Fruit fly (Drosophila melanogaster) whole organism, embryonic: ENCODE measurements around the gene CG46456.

Experiments
- Antp ChIP-seq: fragments of 200-800 bp; sonication (Bioruptor generic); optimal IDR thresholded peaks from 3 replicates; lab custom pipeline; 2016; ENCODE audit warnings: missing biosample characterization, missing genetic modification characterization
- CG10209 ChIP-seq: fragments of 200-800 bp; sonication (Bioruptor generic); optimal IDR thresholded peaks from 3 replicates; lab custom pipeline; 2017; ENCODE audit warnings: missing biosample characterization, mild to moderate bottlenecking, missing genetic modification characterization, missing genetic modification reagents
- CG12659 ChIP-seq: fragments of 200-800 bp; sonication (Bioruptor generic); optimal IDR thresholded peaks from 3 replicates; lab custom pipeline; 2017; ENCODE audit warnings: mild to moderate bottlenecking, missing biosample characterization, missing genetic modification reagents, missing genetic modification characterization
- CG12942 ChIP-seq: fragments of 200-800 bp; sonication (Bioruptor generic); optimal IDR thresholded peaks from 3 replicates; lab custom pipeline; 2016; ENCODE audit warnings: missing biosample characterization, missing genetic modification characterization
- CG14860 ChIP-seq: fragments of 200-800 bp; sonication (Bioruptor generic); IDR thresholded peaks from 3 replicates; pipeline ENCODE4 v1.3.6; 2022; ENCODE audit warnings: missing biosample characterization, missing genetic modification characterization; ENCODE audit not compliant: partially characterized antibody
- CG15479 ChIP-seq: fragments of 200-800 bp; sonication (Bioruptor generic); optimal IDR thresholded peaks from 3 replicates; lab custom pipeline; 2019; ENCODE audit warnings: missing biosample characterization, mild to moderate bottlenecking, missing genetic modification characterization, moderate library complexity
- CG1603 ChIP-seq: fragments of 200-800 bp; sonication (Bioruptor generic); optimal IDR thresholded peaks from 2 replicates; lab custom pipeline; 2019; ENCODE audit warnings: missing biosample characterization, mild to moderate bottlenecking, missing genetic modification characterization, moderate library complexity
- CG18262 ChIP-seq: fragments of 200-800 bp; optimal IDR thresholded peaks from 3 replicates; lab custom pipeline; 2019; ENCODE audit warnings: missing biosample characterization, mild to moderate bottlenecking, missing genetic modification characterization, moderate library complexity
- CG2712 ChIP-seq: fragments of 200-800 bp; optimal IDR thresholded peaks from 3 replicates; lab custom pipeline; 2019; ENCODE audit warnings: missing biosample characterization, mild to moderate bottlenecking, missing genetic modification characterization, moderate library complexity
- CG30431 ChIP-seq: fragments of 200-800 bp; sonication (Bioruptor generic); optimal IDR thresholded peaks from 2 replicates; lab custom pipeline; 2017; ENCODE audit warnings: missing biosample characterization, missing genetic modification characterization
- CG34422 ChIP-seq: fragments of 200-800 bp; sonication (Bioruptor generic); IDR thresholded peaks from 3 replicates; pipeline ENCODE4 v1.3.6; 2022; ENCODE audit warnings: missing biosample characterization, missing genetic modification characterization
- CG8359 ChIP-seq: fragments of 200-800 bp; sonication (Bioruptor generic); optimal IDR thresholded peaks from 2 replicates; lab custom pipeline; 2017; ENCODE audit warnings: missing biosample characterization, mild to moderate bottlenecking, missing genetic modification characterization, borderline replicate concordance
- CG9797 ChIP-seq: fragments of 200-800 bp; sonication (Bioruptor generic); optimal IDR thresholded peaks from 3 replicates; lab custom pipeline; 2018; ENCODE audit warnings: missing biosample characterization, mild to moderate bottlenecking, missing genetic modification characterization
- CG9817 ChIP-seq: fragments of 200-800 bp; sonication (Bioruptor generic); optimal IDR thresholded peaks from 2 replicates; lab custom pipeline; 2018; ENCODE audit warnings: missing biosample characterization, mild to moderate bottlenecking, missing genetic modification characterization, moderate library complexity
- Doc2 ChIP-seq: fragments of 200-800 bp; sonication (Bioruptor generic); IDR thresholded peaks from 2 replicates; pipeline ENCODE4 v1.3.6; 2022; ENCODE audit warnings: missing biosample characterization, missing genetic modification characterization
- Dp ChIP-seq: fragments of 200-800 bp; sonication (Bioruptor generic); optimal IDR thresholded peaks from 2 replicates; lab custom pipeline; 2018; ENCODE audit warnings: missing biosample characterization, mild to moderate bottlenecking, missing genetic modification characterization, moderate library complexity
- Gsc ChIP-seq: fragments of 200-800 bp; sonication (Bioruptor generic); IDR thresholded peaks from 2 replicates; pipeline ENCODE4 v1.3.6; 2022; ENCODE audit warnings: missing biosample characterization, missing genetic modification characterization
- HLH4C ChIP-seq: fragments of 200-800 bp; sonication (Bioruptor generic); IDR thresholded peaks from 3 replicates; pipeline ENCODE4 v1.3.6; 2022; ENCODE audit warnings: missing biosample characterization, missing genetic modification characterization; ENCODE audit not compliant: partially characterized antibody
- Hey ChIP-seq: fragments of 200-800 bp; sonication (Bioruptor generic); optimal IDR thresholded peaks from 3 replicates; lab custom pipeline; 2018; ENCODE audit warnings: missing biosample characterization, mild to moderate bottlenecking, missing genetic modification characterization
- HmgZ ChIP-seq: fragments of 200-800 bp; sonication (Bioruptor generic); optimal IDR thresholded peaks from 2 replicates; lab custom pipeline; 2018; ENCODE audit warnings: missing biosample characterization, mild to moderate bottlenecking, missing genetic modification characterization
- Meics ChIP-seq: fragments of 200-800 bp; sonication (Bioruptor generic); optimal IDR thresholded peaks from 2 replicates; lab custom pipeline; 2017; ENCODE audit warnings: missing biosample characterization, mild to moderate bottlenecking, missing genetic modification characterization
- NC2β ChIP-seq: fragments of 200-800 bp; sonication (Bioruptor generic); optimal IDR thresholded peaks from 2 replicates; lab custom pipeline; 2016; ENCODE audit warnings: missing biosample characterization, missing genetic modification characterization
- Pdp1 ChIP-seq, 2 experiments: fragments of 200-800 bp; sonication (Bioruptor generic); optimal IDR thresholded peaks; 3 replicates each; lab custom pipeline; 2016; ENCODE audit warnings: missing biosample characterization in 2 of 2, missing genetic modification characterization in 2 of 2, mild to moderate bottlenecking in 1 of 2, moderate library complexity in 1 of 2
- Ptx1 ChIP-seq: fragments of 200-800 bp; sonication (Bioruptor generic); IDR thresholded peaks from 2 replicates; pipeline ENCODE4 v1.3.6; 2022; ENCODE audit warnings: missing biosample characterization, missing genetic modification characterization
- Rfx ChIP-seq: fragments of 200-800 bp; sonication (Bioruptor generic); IDR thresholded peaks from 2 replicates; pipeline ENCODE4 v1.3.6; 2022; ENCODE audit warnings: missing biosample characterization, missing genetic modification characterization
- Scr ChIP-seq: fragments of 200-800 bp; sonication (Bioruptor generic); IDR thresholded peaks from 2 replicates; pipeline ENCODE4 v1.3.6; 2022; ENCODE audit warnings: missing biosample characterization, missing genetic modification characterization; ENCODE audit not compliant: partially characterized antibody
- Sin3A ChIP-seq: fragments of >200 bp; optimal IDR thresholded peaks from 2 replicates; lab custom pipeline; 2018
- Sry-δ ChIP-seq: fragments of 200-800 bp; sonication (Bioruptor generic); optimal IDR thresholded peaks from 2 replicates; lab custom pipeline; 2016; ENCODE audit warnings: missing biosample characterization, missing genetic modification characterization
- TFAM ChIP-seq: fragments of 200-800 bp; sonication (Bioruptor generic); optimal IDR thresholded peaks from 2 replicates; lab custom pipeline; 2017; ENCODE audit warnings: missing biosample characterization, missing genetic modification characterization, inconsistent platforms
- Trl ChIP-seq, 3 experiments: fragments of >200 bp in 2 of 3; fragments of 200-800 bp in 1 of 3; sonication (Bioruptor generic) in 1 of 3; optimal IDR thresholded peaks; 2 replicates in 1 of 3; 3 replicates in 2 of 3; lab custom pipeline; 2016 to 2017; ENCODE audit warnings: missing biosample characterization in 1 of 3, missing genetic modification characterization in 1 of 3
- al ChIP-seq: fragments of 200-800 bp; sonication (Bioruptor generic); IDR thresholded peaks from 2 replicates; pipeline ENCODE4 v1.3.6; 2022; ENCODE audit warnings: missing biosample characterization, missing genetic modification characterization
- ap ChIP-seq: fragments of 200-800 bp; sonication (Bioruptor generic); IDR thresholded peaks from 2 replicates; pipeline ENCODE4 v1.3.6; 2022; ENCODE audit warnings: missing biosample characterization, missing genetic modification characterization
- eve ChIP-seq, 2 experiments: fragments of >200 bp; optimal IDR thresholded peaks; 2 replicates each; lab custom pipeline; 2017; ENCODE audit warnings: missing biosample characterization in 2 of 2, missing genetic modification characterization in 2 of 2
- ewg ChIP-seq: fragments of 200-800 bp; sonication (Bioruptor generic); optimal IDR thresholded peaks from 3 replicates; lab custom pipeline; 2017; ENCODE audit warnings: mild to moderate bottlenecking, missing biosample characterization, missing genetic modification reagents, missing genetic modification characterization
- gem ChIP-seq: fragments of 200-800 bp; sonication (Bioruptor generic); optimal IDR thresholded peaks from 2 replicates; lab custom pipeline; 2019; ENCODE audit warnings: missing biosample characterization, mild to moderate bottlenecking, missing genetic modification characterization, moderate library complexity
- grau ChIP-seq: fragments of 200-800 bp; optimal IDR thresholded peaks from 3 replicates; lab custom pipeline; 2019; ENCODE audit warnings: missing biosample characterization, mild to moderate bottlenecking, missing genetic modification characterization, moderate library complexity
- gsb-n ChIP-seq: fragments of 200-800 bp; sonication (Bioruptor generic); optimal IDR thresholded peaks from 3 replicates; lab custom pipeline; 2018; ENCODE audit warnings: missing biosample characterization, mild to moderate bottlenecking, missing genetic modification characterization
- kah ChIP-seq: fragments of 200-800 bp; sonication (Bioruptor generic); optimal IDR thresholded peaks from 2 replicates; lab custom pipeline; 2018; ENCODE audit warnings: missing biosample characterization, mild to moderate bottlenecking, missing genetic modification characterization
- mld ChIP-seq: fragments of 200-800 bp; sonication (Bioruptor generic); IDR thresholded peaks from 3 replicates; pipeline ENCODE4 v1.3.6; 2022; ENCODE audit warnings: missing biosample characterization, missing genetic modification characterization; ENCODE audit not compliant: partially characterized antibody
- nmo ChIP-seq: fragments of 200-800 bp; sonication (Bioruptor generic); optimal IDR thresholded peaks from 2 replicates; lab custom pipeline; 2018; ENCODE audit warnings: missing biosample characterization, mild to moderate bottlenecking, missing genetic modification characterization, moderate library complexity
- odd ChIP-seq: fragments of 200-800 bp; sonication (Bioruptor generic); optimal IDR thresholded peaks from 2 replicates; lab custom pipeline; 2017; ENCODE audit warnings: missing biosample characterization, mild to moderate bottlenecking, missing genetic modification characterization
- pan ChIP-seq, 4 experiments: fragments of >200 bp in 3 of 4; fragments of 200-800 bp in 1 of 4; sonication (Bioruptor generic) in 1 of 4; optimal IDR thresholded peaks in 3 of 4; IDR thresholded peaks in 1 of 4; 2 replicates each; pipeline versions ENCODE4 v1.3.6 to Lab custom; 2017 to 2022; ENCODE audit warnings: missing biosample characterization in 2 of 4, missing genetic modification characterization in 2 of 4, mixed read lengths in 1 of 4
- pum ChIP-seq: fragments of 200-800 bp; sonication (Bioruptor generic); optimal IDR thresholded peaks from 2 replicates; lab custom pipeline; 2016; ENCODE audit warnings: missing biosample characterization, missing genetic modification characterization
- twi ChIP-seq: fragments of 200-800 bp; optimal IDR thresholded peaks from 2 replicates; lab custom pipeline; 2019; ENCODE audit warnings: missing biosample characterization, mild to moderate bottlenecking, missing genetic modification characterization, moderate library complexity
- tx ChIP-seq: fragments of 200-800 bp; sonication (Bioruptor generic); optimal IDR thresholded peaks from 2 replicates; lab custom pipeline; 2016; ENCODE audit warnings: missing biosample characterization, missing genetic modification characterization
- usp ChIP-seq: fragments of >200 bp; optimal IDR thresholded peaks from 2 replicates; lab custom pipeline; 2017; ENCODE audit warnings: missing biosample characterization, missing genetic modification characterization
- zf30C ChIP-seq: fragments of 200-800 bp; sonication (Bioruptor generic); optimal IDR thresholded peaks from 3 replicates; lab custom pipeline; 2018; ENCODE audit warnings: missing biosample characterization, mild to moderate bottlenecking, missing genetic modification characterization

Gene CG46456

dm6 chr3L:5365880-5366507 is 10.8 kb upstream of the CG46456 start, which contains the start of the genes Uev1A and Membrin (continued):
- TF ChIP-seq CG12659 (peak; percentile 48), Dp (peak; percentile 22), grau (peak; percentile 19), Pdp1 (GFP tag; optimal IDR thresholded peaks at IDR 0.05; lab: Kevin White, UChicago) (no peak), CG9817 (tag; lab: Kevin White, UChicago) (no peak), NC2β (GFP tag; lab: Kevin White, UChicago) (no peak), nmo (GFP tag; lab: Kevin White, UChicago) (peak; percentile 55), CG8359 (GFP tag; lab: Kevin White, UChicago) (no peak), Doc2 (GFP tag; lab: Robert Waterston, UW) (no peak), HmgZ (tag; lab: Kevin White, UChicago) (peak; percentile 17), CG34422 (peak; percentile 77; the same call in 2 of the 3 replicates), Sin3A (peak; percentile 92), kah (no peak), tx (no peak), mld (GFP tag; lab: Robert Waterston, UW) (no peak), CG15479 (GFP tag; lab: Kevin White, UChicago) (peak; percentile 37), Meics (GFP tag; lab: Kevin White, UChicago) (no peak), CG14860 (GFP tag; lab: Robert Waterston, UW) (no peak), CG30431 (GFP tag; lab: Kevin White, UChicago) (no peak), Ptx1 (GFP tag; lab: Robert Waterston, UW) (no peak), gem (tag; lab: Kevin White, UChicago) (peak; percentile 17), Trl (optimal IDR thresholded peaks at IDR 0.05; lab: Kevin White, UChicago) (peak in 1 of 2 experiments; percentile 16), Trl (GFP tag; optimal IDR thresholded peaks at IDR 0.05; lab: Kevin White, UChicago) (no peak), CG2712 (tag; lab: Kevin White, UChicago) (peak; percentile 30), Scr (0 out of 2 replicates have a peak, but pooled peaks have one; percentile 21)

dm6 chr3L:5365164-5365879 is 10.2 kb upstream of the CG46456 start:
- TF ChIP-seq zf30C (GFP tag; lab: Kevin White, UChicago) (peak; percentile 79), Antp (no peak), CG9797 (no peak), pum (no peak), Doc2 (GFP tag; lab: Robert Waterston, UW) (no peak), CG1603 (tag; lab: Kevin White, UChicago) (peak; percentile 19), CG12942 (peak; percentile 55), Rfx (GFP tag; lab: Robert Waterston, UW) (0 out of 2 replicates have a peak, but pooled peaks have one; percentile 16), Gsc (GFP tag; lab: Robert Waterston, UW) (no peak), TFAM (GFP tag; lab: Kevin White, UChicago) (no peak), CG18262 (no peak), HLH4C (GFP tag; lab: Robert Waterston, UW) (no peak), CG10209 (GFP tag; lab: Kevin White, UChicago) (peak; percentile 49), Sry-δ (GFP tag; lab: Kevin White, UChicago) (no peak), gsb-n (no peak), ewg (GFP tag; lab: Kevin White, UChicago) (peak; percentile 5), twi (tag; lab: Kevin White, UChicago) (no peak), pan (optimal IDR thresholded peaks at IDR 0.05; lab: Kevin White, UChicago) (no peak), pan (GFP tag; optimal IDR thresholded peaks at IDR 0.05 in 1 of 2, IDR thresholded peaks at IDR 0.05 in 1 of 2) (no peak), odd (GFP tag; lab: Kevin White, UChicago) (peak; percentile 16), CG30431 (GFP tag; lab: Kevin White, UChicago) (no peak), eve (GFP tag; optimal IDR thresholded peaks at IDR 0.05; lab: Kevin White, UChicago) (no peak), ap (GFP tag; lab: Robert Waterston, UW) (no peak), al (GFP tag; lab: Robert Waterston, UW) (no peak), Hey (tag; lab: Kevin White, UChicago) (no peak), usp (GFP tag; lab: Kevin White, UChicago) (no peak)
